Worm (Caenorhabditis elegans): ENCODE measurements around the gene ncx-8.

ncx-8 gene

DNA sequence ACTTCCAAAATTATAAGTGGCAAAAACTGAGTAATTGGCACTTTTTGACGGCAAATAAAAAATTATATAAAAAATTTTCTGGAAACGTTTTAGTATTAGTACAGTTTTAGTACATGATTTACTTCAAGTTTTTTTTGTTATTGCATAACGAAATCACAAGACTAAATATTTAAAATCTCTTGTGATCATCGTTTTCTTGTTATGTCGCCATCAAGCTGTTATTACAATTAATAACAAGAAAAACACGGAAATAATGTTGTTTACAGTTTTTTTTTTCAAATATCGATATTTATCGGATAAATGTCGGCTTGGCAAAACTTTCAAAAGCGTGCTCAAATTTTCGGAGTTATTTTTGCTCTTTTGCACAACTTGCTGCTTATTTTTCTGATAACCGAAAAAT is 38.4 kb downstream of the ncx-8 start, which contains the start of gene str-209:
str-209 (plus strand) TSS at position 301 of the 400 bp plus-strand sequence.
- TF ChIP-seq mab-5 (tag; optimal IDR thresholded peaks at IDR 0.05) = no peak
- no peak for TF ChIP-seq blmp-1 (tag; optimal IDR thresholded peaks at IDR 0.05)
- TF ChIP-seq ham-2 (GFP tag; optimal IDR thresholded peaks at IDR 0.05) = no peak
- no peak for TF ChIP-seq nhr-12 (tag; optimal IDR thresholded peaks at IDR 0.05)
- TF ChIP-seq unc-39 (tag; optimal IDR thresholded peaks at IDR 0.05) = no peak
- no peak for TF ChIP-seq ces-1 (GFP tag; optimal IDR thresholded peaks at IDR 0.05)
- no peak for TF ChIP-seq lsy-2 (tag; optimal IDR thresholded peaks at IDR 0.05)
- TF ChIP-seq zip-8 (tag; optimal IDR thresholded peaks at IDR 0.05) = no peak
- TF ChIP-seq nhr-2 (tag; optimal IDR thresholded peaks at IDR 0.05) = no peak
- no peak for TF ChIP-seq flh-1 (GFP tag; optimal IDR thresholded peaks at IDR 0.05)
- TF ChIP-seq bed-3 (GFP tag; optimal IDR thresholded peaks at IDR 0.05) = no peak
- TF ChIP-seq hlh-1 (tag; optimal IDR thresholded peaks at IDR 0.05) = no peak
- no peak for TF ChIP-seq M03D4.4 (tag; optimal IDR thresholded peaks at IDR 0.05)
- TF ChIP-seq unc-62 (GFP tag; optimal IDR thresholded peaks at IDR 0.05) = no peak
- TF ChIP-seq ceh-83 (GFP tag; optimal IDR thresholded peaks at IDR 0.05) = no peak
- TF ChIP-seq mls-2 (tag; optimal IDR thresholded peaks at IDR 0.05) = no peak
- no peak for TF ChIP-seq lin-13 (tag; optimal IDR thresholded peaks at IDR 0.05)
- TF ChIP-seq drap-1 (GFP tag; optimal IDR thresholded peaks at IDR 0.05) = no peak
- no peak for TF ChIP-seq ceh-39 (tag; optimal IDR thresholded peaks at IDR 0.05)
- TF ChIP-seq unc-120 (tag; optimal IDR thresholded peaks at IDR 0.05; ENCODE audit: poor library complexity, severe bottlenecking) = no peak

DNA sequence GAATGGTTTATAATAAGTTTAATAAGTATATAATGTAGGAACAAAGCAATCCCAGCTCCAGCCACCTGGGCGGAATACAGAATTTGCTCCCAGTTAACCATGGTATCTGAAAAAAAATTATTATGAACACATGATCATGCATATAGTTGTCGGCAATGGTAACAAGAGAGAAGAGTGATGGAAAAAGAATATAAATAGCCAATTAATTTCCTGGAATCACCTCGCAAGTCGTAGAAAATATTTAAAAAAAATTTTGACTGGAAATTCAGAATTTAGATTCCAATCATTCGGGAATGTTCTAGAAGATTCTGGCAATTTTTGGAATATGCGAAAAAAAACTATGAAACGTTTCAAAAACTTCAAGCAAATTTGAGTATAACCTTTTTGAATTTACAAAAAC is 42.8 kb downstream of the ncx-8 start, which contains the start of gene str-211:
str-211 (minus strand) TSS at position 101 of the 400 bp plus-strand sequence.
- TF ChIP-seq hlh-1 (tag; optimal IDR thresholded peaks at IDR 0.05) = no peak
- no peak for TF ChIP-seq unc-120 (tag; optimal IDR thresholded peaks at IDR 0.05; ENCODE audit: poor library complexity, severe bottlenecking)
- no peak for TF ChIP-seq nhr-76 (tag; optimal IDR thresholded peaks at IDR 0.05)
- no peak for TF ChIP-seq flh-1 (GFP tag; optimal IDR thresholded peaks at IDR 0.05)
- TF ChIP-seq lin-13 (tag; optimal IDR thresholded peaks at IDR 0.05) = no peak
- no peak for TF ChIP-seq unc-39 (tag; optimal IDR thresholded peaks at IDR 0.05)
- TF ChIP-seq cnd-1 (tag; optimal IDR thresholded peaks at IDR 0.05) = no peak
- no peak for TF ChIP-seq mab-5 (tag; optimal IDR thresholded peaks at IDR 0.05)
- no peak for TF ChIP-seq elt-3 (tag; optimal IDR thresholded peaks at IDR 0.05)
- no peak for TF ChIP-seq unc-62 (GFP tag; optimal IDR thresholded peaks at IDR 0.05)
- no peak for TF ChIP-seq blmp-1 (tag; optimal IDR thresholded peaks at IDR 0.05)
- TF ChIP-seq mep-1 (tag; optimal IDR thresholded peaks at IDR 0.05) = no peak
- TF ChIP-seq bed-3 (GFP tag; optimal IDR thresholded peaks at IDR 0.05) = no peak
- TF ChIP-seq ceh-83 (GFP tag; optimal IDR thresholded peaks at IDR 0.05) = no peak

DNA sequence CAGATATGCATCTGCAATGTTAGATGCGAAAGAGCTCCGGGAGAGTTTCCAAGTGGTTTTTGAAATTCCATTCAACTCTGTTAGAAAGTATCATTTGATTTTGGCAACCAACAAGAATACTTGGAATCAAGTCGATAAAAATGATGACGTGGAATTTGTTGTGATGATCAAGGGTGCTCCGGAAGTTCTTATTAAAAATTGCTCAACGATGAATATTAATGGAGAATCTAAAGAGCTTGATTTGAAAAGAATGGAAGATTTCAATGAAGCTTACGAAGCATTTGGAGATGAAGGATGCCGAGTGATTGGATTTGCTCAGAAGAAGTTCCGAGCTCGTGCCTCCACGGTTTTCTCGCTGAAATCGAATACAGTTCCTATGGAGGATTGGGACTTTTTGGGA is 49.7 kb downstream of the ncx-8 start:
- no peak for TF ChIP-seq sem-2 (GFP tag; optimal IDR thresholded peaks at IDR 0.05)
- no peak for TF ChIP-seq mab-5 (tag; optimal IDR thresholded peaks at IDR 0.05)
- TF ChIP-seq hlh-1 (tag; optimal IDR thresholded peaks at IDR 0.05) = no peak
- no peak for TF ChIP-seq ham-2 (GFP tag; optimal IDR thresholded peaks at IDR 0.05)
- no peak for TF ChIP-seq flh-1 (GFP tag; optimal IDR thresholded peaks at IDR 0.05)
- no peak for TF ChIP-seq drap-1 (GFP tag; optimal IDR thresholded peaks at IDR 0.05)
- no peak for TF ChIP-seq nhr-76 (tag; optimal IDR thresholded peaks at IDR 0.05)
- TF ChIP-seq mep-1 (tag; optimal IDR thresholded peaks at IDR 0.05) = no peak
- TF ChIP-seq lsy-2 (tag; optimal IDR thresholded peaks at IDR 0.05) = no peak

DNA sequence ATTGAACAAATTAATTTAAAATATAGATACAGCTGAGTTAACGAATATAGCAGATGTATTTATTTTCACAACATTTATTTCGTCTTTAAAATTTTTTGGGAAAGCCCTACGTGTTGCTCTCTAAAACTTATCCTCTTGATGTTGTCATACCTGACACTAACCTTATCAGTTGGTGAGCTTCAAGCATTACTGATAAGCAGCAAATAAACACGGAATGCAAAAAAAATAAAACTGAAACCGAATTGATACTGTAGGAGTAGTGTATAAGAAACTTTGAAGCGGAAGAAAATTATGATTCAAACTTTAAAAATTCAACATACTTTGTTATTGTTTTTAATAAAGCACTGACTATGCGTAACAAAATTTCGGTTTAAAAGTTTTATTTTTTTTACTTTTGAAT is 51.9 kb downstream of the ncx-8 start:
- TF ChIP-seq blmp-1 (tag; optimal IDR thresholded peaks at IDR 0.05) (no peak), unc-39 (tag; optimal IDR thresholded peaks at IDR 0.05) (no peak), M03D4.4 (tag; optimal IDR thresholded peaks at IDR 0.05) (no peak), pha-4 (tag; optimal IDR thresholded peaks at IDR 0.05) (no peak), ham-2 (GFP tag; optimal IDR thresholded peaks at IDR 0.05) (no peak), hlh-1 (tag; optimal IDR thresholded peaks at IDR 0.05) (no peak), sptf-1 (tag; optimal IDR thresholded peaks at IDR 0.05) (no peak), unc-120 (tag; optimal IDR thresholded peaks at IDR 0.05; ENCODE audit: poor library complexity, severe bottlenecking) (no peak), ces-1 (GFP tag; optimal IDR thresholded peaks at IDR 0.05) (no peak), mab-5 (tag; optimal IDR thresholded peaks at IDR 0.05) (no peak), ceh-43 (GFP tag; optimal IDR thresholded peaks at IDR 0.05) (no peak), ztf-11 (tag; optimal IDR thresholded peaks at IDR 0.05) (no peak), zip-8 (tag; optimal IDR thresholded peaks at IDR 0.05) (no peak), drap-1 (GFP tag; optimal IDR thresholded peaks at IDR 0.05) (no peak)

DNA sequence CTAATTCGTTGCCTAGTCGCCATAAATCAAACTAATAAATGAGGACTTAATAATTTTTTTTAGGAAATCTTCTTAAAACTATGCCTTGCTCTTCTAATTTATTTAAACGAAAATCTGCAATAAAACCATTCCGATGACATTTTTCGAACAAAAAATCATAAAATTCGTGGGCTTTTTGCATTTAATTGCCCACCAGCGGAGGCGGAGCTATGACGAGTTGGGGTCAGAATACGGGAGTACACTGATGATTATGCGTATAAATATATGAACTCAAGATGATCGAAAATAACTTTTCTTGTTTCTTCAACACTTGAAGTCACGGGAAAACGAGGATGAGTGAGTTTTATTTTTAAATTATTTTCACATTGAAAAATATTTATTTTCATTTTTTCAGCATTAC is 52.6 kb downstream of the ncx-8 start, which contains the start of gene catp-2:
catp-2 (plus strand) TSS at position 301 of the 400 bp plus-strand sequence.
- TF ChIP-seq sptf-1 (tag; optimal IDR thresholded peaks at IDR 0.05) = no peak
- TF ChIP-seq unc-120 (tag; optimal IDR thresholded peaks at IDR 0.05; ENCODE audit: poor library complexity, severe bottlenecking) = no peak
- TF ChIP-seq snpc-4 (tag; optimal IDR thresholded peaks at IDR 0.05) = no peak
- TF ChIP-seq ceh-39 (tag; optimal IDR thresholded peaks at IDR 0.05) = no peak
- no peak for TF ChIP-seq zip-8 (tag; optimal IDR thresholded peaks at IDR 0.05)
- TF ChIP-seq nhr-28 (tag; optimal IDR thresholded peaks at IDR 0.05) = no peak
- TF ChIP-seq mls-2 (tag; optimal IDR thresholded peaks at IDR 0.05) = no peak
- TF ChIP-seq lin-13 (tag; optimal IDR thresholded peaks at IDR 0.05) = no peak

Measured in whole organism, mixed stage, embryonic.